Fruit fly (Drosophila melanogaster) whole organism, prepupa: ENCODE data around the gene CG42471.

Source experiments
- Blimp-1 ChIP-seq: fragments of 200-800 bp; sonication (Bioruptor generic); optimal IDR thresholded peaks from 3 replicates; lab custom pipeline; 2017; ENCODE audit warnings: missing biosample characterization, missing genetic modification characterization, mild to moderate bottlenecking, moderate library complexity, missing genetic modification reagents
- CG10631 ChIP-seq: fragments of 200-800 bp; sonication (Bioruptor generic); optimal IDR thresholded peaks from 2 replicates; lab custom pipeline; 2016; ENCODE audit warnings: missing biosample characterization, missing genetic modification characterization
- CG11294 ChIP-seq: fragments of 200-800 bp; sonication (Bioruptor generic); IDR thresholded peaks from 2 replicates; pipeline ENCODE4 v1.3.6; 2022; ENCODE audit warnings: missing biosample characterization, missing genetic modification characterization
- CG11762 ChIP-seq: fragments of 200-800 bp; sonication (Bioruptor generic); optimal IDR thresholded peaks from 3 replicates; lab custom pipeline; 2016; ENCODE audit warnings: missing biosample characterization, missing genetic modification characterization; ENCODE audit not compliant: insufficient read depth
- CG11902 ChIP-seq: fragments of 200-800 bp; sonication (Bioruptor generic); optimal IDR thresholded peaks from 3 replicates; lab custom pipeline; 2016; ENCODE audit warnings: missing biosample characterization, missing genetic modification characterization
- CG1621 ChIP-seq: fragments of 200-800 bp; sonication (Bioruptor generic); optimal IDR thresholded peaks from 3 replicates; lab custom pipeline; 2018; ENCODE audit warnings: missing biosample characterization, mild to moderate bottlenecking, missing genetic modification characterization
- CG16779 ChIP-seq: fragments of 200-800 bp; sonication (Bioruptor generic); optimal IDR thresholded peaks from 3 replicates; lab custom pipeline; 2017; ENCODE audit warnings: missing biosample characterization, mild to moderate bottlenecking, missing genetic modification characterization
- CG31627 ChIP-seq: fragments of 200-800 bp; sonication (Bioruptor generic); optimal IDR thresholded peaks from 3 replicates; lab custom pipeline; 2016; ENCODE audit warnings: missing biosample characterization, missing genetic modification characterization
- CG4318 ChIP-seq: fragments of 200-800 bp; sonication (Bioruptor generic); optimal IDR thresholded peaks from 3 replicates; lab custom pipeline; 2017; ENCODE audit warnings: missing biosample characterization, mild to moderate bottlenecking, missing genetic modification characterization
- CG6163 ChIP-seq: fragments of 200-800 bp; sonication (Bioruptor generic); IDR thresholded peaks from 3 replicates; pipeline ENCODE4 v1.3.6; 2022; ENCODE audit warnings: missing biosample characterization, missing genetic modification characterization
- CG6276 ChIP-seq: fragments of 200-800 bp; sonication (Bioruptor generic); optimal IDR thresholded peaks from 2 replicates; lab custom pipeline; 2017; ENCODE audit warnings: missing biosample characterization, mild to moderate bottlenecking, missing genetic modification characterization
- CG6792 ChIP-seq: fragments of 200-800 bp; sonication (Bioruptor generic); optimal IDR thresholded peaks from 3 replicates; lab custom pipeline; 2016; ENCODE audit warnings: missing biosample characterization, missing genetic modification characterization
- CG7368 ChIP-seq: fragments of 200-800 bp; sonication (Bioruptor generic); optimal IDR thresholded peaks from 3 replicates; lab custom pipeline; 2016; ENCODE audit warnings: missing biosample characterization, missing genetic modification characterization
- CG8319 ChIP-seq: fragments of 200-800 bp; sonication (Bioruptor generic); optimal IDR thresholded peaks from 3 replicates; lab custom pipeline; 2016; ENCODE audit warnings: missing biosample characterization, missing genetic modification characterization
- CG8632 ChIP-seq: fragments of 200-800 bp; sonication (Bioruptor generic); optimal IDR thresholded peaks from 3 replicates; lab custom pipeline; 2016; ENCODE audit warnings: missing biosample characterization, missing genetic modification characterization
- Eip75B ChIP-seq: fragments of 200-800 bp; sonication (Bioruptor generic); optimal IDR thresholded peaks from 3 replicates; lab custom pipeline; 2016; ENCODE audit warnings: missing biosample characterization, missing genetic modification characterization
- Eip93F ChIP-seq: fragments of 200-800 bp; sonication (Bioruptor generic); optimal IDR thresholded peaks from 2 replicates; lab custom pipeline; 2016; ENCODE audit warnings: missing biosample characterization, mild to moderate bottlenecking, missing genetic modification characterization
- Hr38 ChIP-seq: sonication (Bioruptor generic); optimal IDR thresholded peaks from 2 replicates; lab custom pipeline; 2016; ENCODE audit warnings: missing biosample characterization, missing genetic modification characterization
- Hr4 ChIP-seq: fragments of 200-800 bp; sonication (Bioruptor generic); optimal IDR thresholded peaks from 3 replicates; lab custom pipeline; 2016; ENCODE audit warnings: missing biosample characterization, missing genetic modification characterization
- Lpt ChIP-seq: fragments of 200-800 bp; sonication (Bioruptor generic); optimal IDR thresholded peaks from 3 replicates; lab custom pipeline; 2016; ENCODE audit warnings: missing biosample characterization, missing genetic modification characterization
- Met ChIP-seq: fragments of 200-800 bp; sonication (Bioruptor generic); optimal IDR thresholded peaks from 3 replicates; lab custom pipeline; 2016; ENCODE audit warnings: missing biosample characterization, missing genetic modification characterization
- Sox102F ChIP-seq: fragments of 200-800 bp; sonication (Bioruptor generic); optimal IDR thresholded peaks from 2 replicates; lab custom pipeline; 2016; ENCODE audit warnings: missing biosample characterization, mild to moderate bottlenecking, missing genetic modification characterization
- Sox15 ChIP-seq: fragments of 200-800 bp; sonication (Bioruptor generic); optimal IDR thresholded peaks from 3 replicates; lab custom pipeline; 2016; ENCODE audit warnings: missing biosample characterization, missing genetic modification characterization
- acj6 ChIP-seq: fragments of 200-800 bp; sonication (Bioruptor generic); optimal IDR thresholded peaks from 3 replicates; lab custom pipeline; 2016; ENCODE audit warnings: missing biosample characterization, missing genetic modification characterization
- fd59A ChIP-seq: fragments of 200-800 bp; sonication (Bioruptor generic); optimal IDR thresholded peaks from 2 replicates; lab custom pipeline; 2017; ENCODE audit warnings: missing biosample characterization, mild to moderate bottlenecking, missing genetic modification characterization, missing genetic modification reagents
- fkh ChIP-seq: fragments of 200-800 bp; sonication (Bioruptor generic); optimal IDR thresholded peaks from 3 replicates; lab custom pipeline; 2017; ENCODE audit warnings: missing biosample characterization, mild to moderate bottlenecking, missing genetic modification characterization, moderate library complexity
- lz ChIP-seq: fragments of 200-800 bp; sonication (Bioruptor generic); optimal IDR thresholded peaks from 3 replicates; lab custom pipeline; 2016; ENCODE audit warnings: missing biosample characterization, missing genetic modification characterization
- pdm3 ChIP-seq: fragments of 200-800 bp; sonication (Bioruptor generic); optimal IDR thresholded peaks from 3 replicates; lab custom pipeline; 2016; ENCODE audit warnings: missing biosample characterization, missing genetic modification characterization
- salr ChIP-seq, 2 experiments: fragments of 200-800 bp; sonication (Bioruptor generic); optimal IDR thresholded peaks; 3 replicates each; lab custom pipeline; 2016 to 2018; ENCODE audit warnings: missing biosample characterization in 2 of 2, missing genetic modification characterization in 2 of 2, mild to moderate bottlenecking in 1 of 2
- svp ChIP-seq: fragments of 200-800 bp; sonication (Bioruptor generic); peaks from one replicate; lab custom pipeline; 2016; ENCODE audit warnings: missing biosample characterization, missing genetic modification characterization
- vri ChIP-seq: fragments of 200-800 bp; sonication (Bioruptor generic); optimal IDR thresholded peaks from 3 replicates; lab custom pipeline; 2016; ENCODE audit warnings: missing biosample characterization, mild to moderate bottlenecking, missing genetic modification characterization

The CG42471 gene

DNA sequence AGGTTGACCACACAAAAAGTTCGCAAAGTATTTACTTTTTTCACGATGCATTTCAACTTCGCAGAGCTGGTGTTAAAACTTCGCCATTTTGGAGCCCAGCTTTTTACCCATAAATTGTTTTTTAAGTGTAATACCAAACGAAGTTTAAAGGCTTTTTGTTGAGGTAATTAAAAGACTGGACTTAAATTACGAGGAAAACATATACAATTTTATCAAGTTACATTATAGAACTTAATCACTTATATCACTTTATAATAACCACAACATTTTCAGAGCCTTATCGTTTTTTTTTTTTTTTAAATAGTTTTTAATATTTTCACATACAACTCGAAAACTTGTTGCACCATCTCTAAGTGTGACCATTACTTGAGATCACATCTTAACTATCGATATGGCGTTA lies 34.2 kb upstream of the CG42471 start, which contains the start of gene CG14931:
CG14931 (plus strand) TSS at position 301 of the 400 bp plus-strand sequence.
- no peak for TF ChIP-seq CG6163 (GFP tag; lab: Robert Waterston, UW)

DNA sequence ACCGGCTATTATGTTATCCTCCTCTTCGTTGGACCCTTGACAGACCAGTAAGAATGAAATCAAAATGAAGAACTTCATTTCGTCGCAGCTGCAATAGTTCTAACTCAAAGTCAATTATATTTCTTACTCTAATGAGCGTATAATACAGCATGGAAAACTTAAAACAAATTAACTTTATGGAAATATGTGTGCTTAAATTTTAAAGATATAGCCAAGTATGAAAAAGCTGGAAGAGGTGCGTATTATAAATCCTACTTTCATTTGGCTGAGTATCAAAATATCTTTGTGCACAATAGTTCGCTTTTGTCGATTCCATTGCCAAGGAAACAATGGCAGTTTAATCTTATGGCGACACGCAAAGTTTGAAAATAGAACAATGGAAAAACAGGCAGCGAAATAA lies 580 bp upstream of the CG42471 start, which contains the start of gene Sfp33A1:
Sfp33A1 (minus strand) TSS at position 101 of the 400 bp plus-strand sequence.
- TF ChIP-seq CG6276 (GFP tag; lab: Kevin White, UChicago) (no peak), CG6792 (no peak), Sox15 (GFP tag; lab: Kevin White, UChicago) (no peak), CG1621 (tag; lab: Kevin White, UChicago) (no peak), Lpt (GFP tag; lab: Kevin White, UChicago) (no peak), CG11902 (GFP tag; lab: Kevin White, UChicago) (no peak), Eip75B (GFP tag; lab: Kevin White, UChicago) (no peak), CG31627 (GFP tag; lab: Kevin White, UChicago) (no peak), CG6163 (GFP tag; lab: Robert Waterston, UW) (no peak), CG8632 (GFP tag; lab: Kevin White, UChicago) (no peak), salr (GFP tag; optimal IDR thresholded peaks at IDR 0.05; lab: Kevin White, UChicago) (no peak), lz (GFP tag; lab: Kevin White, UChicago) (no peak), CG7368 (GFP tag; lab: Kevin White, UChicago) (no peak), acj6 (no peak), CG4318 (GFP tag; lab: Kevin White, UChicago) (no peak), Sox102F (GFP tag; lab: Kevin White, UChicago) (no peak), Met (GFP tag; lab: Kevin White, UChicago) (no peak), Hr4 (GFP tag; lab: Kevin White, UChicago) (no peak), CG10631 (GFP tag; lab: Kevin White, UChicago) (no peak), pdm3 (GFP tag; lab: Kevin White, UChicago) (no peak)

DNA sequence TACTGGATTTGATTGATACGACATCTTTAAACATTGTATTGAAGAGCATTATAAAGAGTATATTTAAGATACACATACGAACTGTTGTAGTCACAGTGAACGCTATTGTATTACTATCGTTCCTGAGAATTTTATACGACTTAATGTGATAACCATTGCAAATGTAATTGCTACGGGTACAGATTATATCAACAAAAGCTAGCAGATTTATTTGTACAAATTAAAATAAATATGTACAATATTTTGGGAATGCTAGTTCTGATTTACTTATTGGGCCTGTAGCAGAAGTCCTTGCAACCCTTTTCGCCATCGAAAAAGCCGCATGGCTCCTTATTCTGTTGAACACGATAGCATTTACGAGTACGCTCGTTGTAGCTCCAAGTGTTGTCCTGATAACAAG lies 367 bp downstream of the CG42471 start, which contains the start of gene CG42470:
CG42470 (minus strand) TSS at position 101 of the 400 bp plus-strand sequence.
- TF ChIP-seq svp (GFP tag; lab: Kevin White, UChicago) (peak; percentile 27), lz (GFP tag; lab: Kevin White, UChicago) (no peak), fkh (GFP tag; lab: Kevin White, UChicago) (no peak), Hr38 (GFP tag; lab: Kevin White, UChicago) (no peak), CG16779 (tag; lab: Kevin White, UChicago) (no peak)

DNA sequence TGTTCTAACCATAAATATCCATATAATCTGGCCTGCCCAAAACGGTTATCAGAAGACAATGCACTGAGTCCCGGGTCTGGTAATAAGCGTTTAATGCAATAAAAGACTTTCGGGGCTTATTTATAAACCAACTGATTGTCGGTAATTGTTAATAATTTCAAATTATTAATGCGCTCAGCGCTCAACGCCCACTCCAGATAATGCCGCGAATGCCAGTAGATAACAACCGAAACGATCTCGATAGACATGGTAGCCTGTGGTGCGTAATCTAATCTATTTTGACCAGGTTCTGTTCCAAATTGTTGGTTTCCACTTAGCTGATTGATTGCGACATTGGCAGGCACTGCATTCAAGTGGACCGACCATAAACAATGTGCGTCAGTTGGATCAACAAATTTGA lies 13.2 kb downstream of the CG42471 start:
- TF ChIP-seq vri (GFP tag; lab: Kevin White, UChicago) (peak; percentile 86), Eip93F (GFP tag; lab: Kevin White, UChicago) (peak; percentile 25), fd59A (no peak)

DNA sequence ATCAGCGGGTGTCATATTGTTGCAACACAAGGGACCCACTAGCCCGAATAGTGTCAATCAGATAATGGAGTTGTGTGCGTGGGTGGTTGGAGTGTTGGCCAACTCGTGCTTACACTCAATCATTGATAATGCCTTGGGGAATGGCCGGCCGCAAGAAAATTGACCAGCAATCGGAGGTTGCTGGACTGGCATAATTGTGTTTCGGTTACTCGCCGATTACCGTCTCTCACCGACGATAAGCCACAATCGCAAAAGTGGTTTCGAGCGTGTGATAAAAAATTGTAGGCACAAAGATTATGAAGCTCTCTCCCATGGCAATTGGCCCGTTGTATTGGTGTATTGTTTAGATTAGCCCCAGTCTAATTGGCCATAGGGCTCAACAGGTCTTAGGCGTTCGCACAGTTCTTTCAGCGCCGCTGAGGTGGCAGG lies 15.3 kb downstream of the CG42471 start, which contains the start of gene Vha100-5:
Vha100-5 (plus strand) TSS at position 395 of the 429 bp plus-strand sequence.
- no peak for TF ChIP-seq salr (GFP tag; optimal IDR thresholded peaks at IDR 0.05; lab: Kevin White, UChicago)
- no peak for TF ChIP-seq CG11762
- peak; percentile 56 for TF ChIP-seq vri (GFP tag; lab: Kevin White, UChicago)
- no peak for TF ChIP-seq CG10631 (GFP tag; lab: Kevin White, UChicago)
- no peak for TF ChIP-seq Blimp-1 (GFP tag; lab: Kevin White, UChicago)

DNA sequence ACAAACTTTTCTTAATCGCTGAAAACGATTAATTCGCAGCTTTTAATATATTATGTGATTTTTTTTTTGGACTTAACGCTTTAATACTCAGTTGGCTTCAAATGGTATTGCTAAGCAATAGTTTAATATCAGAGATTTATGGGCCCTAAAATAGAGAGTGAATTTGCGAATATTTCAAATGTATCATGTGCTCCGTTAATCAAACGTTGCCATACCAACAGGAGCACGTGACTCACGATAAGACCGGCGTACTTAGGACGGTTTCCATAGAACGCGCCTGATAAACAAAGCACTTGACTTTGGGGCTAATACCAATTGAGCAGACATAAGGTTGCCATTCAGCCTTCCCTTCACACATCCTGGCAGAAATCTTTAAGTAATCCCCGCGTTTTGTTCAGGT lies 16.2 kb downstream of the CG42471 start:
- TF ChIP-seq svp (GFP tag; lab: Kevin White, UChicago), result peak; percentile 47
- TF ChIP-seq CG11294 (GFP tag; lab: Robert Waterston, UW), result no peak
- no peak for TF ChIP-seq CG8319 (GFP tag; lab: Kevin White, UChicago)
